Worm (Caenorhabditis elegans): ENCODE data around the gene F31E8.4.

DNA sequence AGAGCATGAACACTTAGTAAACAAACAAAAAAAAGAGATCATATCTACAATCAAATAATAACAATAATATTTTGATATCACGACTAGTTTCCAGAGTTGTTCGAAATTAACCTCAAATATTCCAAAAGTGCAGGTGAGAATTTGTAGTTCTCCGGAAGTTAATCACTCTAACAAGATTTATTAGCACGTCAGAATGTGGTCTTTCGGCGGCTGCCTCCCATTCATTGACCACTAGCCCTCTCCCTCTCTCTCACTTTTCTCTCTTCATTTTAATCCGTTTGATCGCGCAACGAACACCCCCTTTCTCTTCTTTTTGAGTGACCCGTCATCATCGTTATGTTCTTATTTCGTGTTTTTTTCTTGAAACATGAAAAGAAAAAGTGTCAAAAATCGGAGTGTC is 25.8 kb upstream of the F31E8.4 start:
- TF ChIP-seq him-1 (tag; optimal IDR thresholded peaks at IDR 0.05): no peak
- TF ChIP-seq dao-5 (tag; optimal IDR thresholded peaks at IDR 0.05): no peak

Measured in whole organism, L4/young adult.